ENCODE assay signal across 2 fruit fly cellular contexts in the genomic region with DNA sequence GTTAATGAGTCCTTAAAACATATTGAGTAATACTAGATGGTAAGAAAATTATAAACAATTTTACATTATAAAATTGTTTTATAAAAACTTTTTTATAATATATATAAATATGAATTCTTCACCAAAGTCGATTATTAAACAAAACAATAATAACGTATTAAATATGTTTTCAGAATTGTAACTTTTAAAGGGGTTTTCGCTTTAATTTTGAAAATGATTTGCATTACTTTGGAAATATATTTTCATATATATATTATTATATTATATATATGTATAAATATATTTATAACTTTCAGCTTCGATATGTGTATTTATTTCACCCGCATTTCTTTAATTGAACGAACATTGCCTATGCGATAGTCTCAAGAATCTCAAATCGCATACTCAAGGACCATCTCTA.
TF ChIP-seq lines count a peak whose summit lies in the region.

No protein-coding gene starts in this region.

TF ChIP-seq in whole organism, embryonic, 481 proteins besides CTCF, POLR2A, EP300 and RAD21 (continued from another document):
- no peak for TF ChIP-seq PHDP (tag; optimal IDR thresholded peaks at IDR 0.05; lab: Kevin White, UChicago)
- peak; percentile 1 for TF ChIP-seq CG2712 (tag; optimal IDR thresholded peaks at IDR 0.05; lab: Kevin White, UChicago)
- no peak for TF ChIP-seq B-H2 (GFP tag; optimal IDR thresholded peaks at IDR 0.05; lab: Kevin White, UChicago)
- no peak for TF ChIP-seq ken (GFP tag; IDR thresholded peaks at IDR 0.05; lab: Robert Waterston, UW)
- 0 out of 3 replicates have a peak, but pooled peaks have one; percentile 28 for TF ChIP-seq Doc3 (GFP tag; IDR thresholded peaks at IDR 0.05; lab: Robert Waterston, UW; ENCODE audit: partially characterized antibody)
- no peak for TF ChIP-seq CG12219 (GFP tag; optimal IDR thresholded peaks at IDR 0.05; lab: Kevin White, UChicago)
- TF ChIP-seq corto (GFP tag; optimal IDR thresholded peaks at IDR 0.05; lab: Kevin White, UChicago): no peak
- TF ChIP-seq bab2 (GFP tag; optimal IDR thresholded peaks at IDR 0.05; lab: Kevin White, UChicago): no peak
- TF ChIP-seq lola (GFP tag; optimal IDR thresholded peaks at IDR 0.05; lab: Kevin White, UChicago): peak in 1 of 3 experiments; percentile 44

TF ChIP-seq in whole organism, prepupa, 60 proteins besides CTCF, POLR2A, EP300 and RAD21 (continued from another document):
- TF ChIP-seq Hr4 (GFP tag; optimal IDR thresholded peaks at IDR 0.05; lab: Kevin White, UChicago): no peak
- TF ChIP-seq fd59A (GFP tag; optimal IDR thresholded peaks at IDR 0.05; lab: Kevin White, UChicago): no peak
- no peak for TF ChIP-seq CG6792 (GFP tag; optimal IDR thresholded peaks at IDR 0.05; lab: Kevin White, UChicago)
- TF ChIP-seq svp (GFP tag; lab: Kevin White, UChicago): peak; percentile 77
- TF ChIP-seq eg (GFP tag; IDR thresholded peaks at IDR 0.05; lab: Robert Waterston, UW): no peak
- TF ChIP-seq CG9139 (GFP tag; optimal IDR thresholded peaks at IDR 0.05; lab: Kevin White, UChicago): no peak
- no peak for TF ChIP-seq CG8632 (GFP tag; optimal IDR thresholded peaks at IDR 0.05; lab: Kevin White, UChicago)
- no peak for TF ChIP-seq Sox15 (GFP tag; optimal IDR thresholded peaks at IDR 0.05; lab: Kevin White, UChicago)
- no peak for TF ChIP-seq CG16779 (tag; optimal IDR thresholded peaks at IDR 0.05; lab: Kevin White, UChicago)
- TF ChIP-seq vri (GFP tag; optimal IDR thresholded peaks at IDR 0.05; lab: Kevin White, UChicago): no peak
- no peak for TF ChIP-seq Eip93F (GFP tag; optimal IDR thresholded peaks at IDR 0.05; lab: Kevin White, UChicago)
- peak; percentile 26 for TF ChIP-seq Met (GFP tag; optimal IDR thresholded peaks at IDR 0.05; lab: Kevin White, UChicago)
- TF ChIP-seq CG1621 (tag; optimal IDR thresholded peaks at IDR 0.05; lab: Kevin White, UChicago): no peak
- no peak for TF ChIP-seq CG3032 (tag; optimal IDR thresholded peaks at IDR 0.05; lab: Kevin White, UChicago)
- no peak for TF ChIP-seq CG6163 (GFP tag; IDR thresholded peaks at IDR 0.05; lab: Robert Waterston, UW)
- no peak for TF ChIP-seq CG7368 (GFP tag; optimal IDR thresholded peaks at IDR 0.05; lab: Kevin White, UChicago)
- peak; percentile 16 for TF ChIP-seq spab (GFP tag; optimal IDR thresholded peaks at IDR 0.05; lab: Kevin White, UChicago)
- no peak for TF ChIP-seq Blimp-1 (GFP tag; optimal IDR thresholded peaks at IDR 0.05; lab: Kevin White, UChicago)
- TF ChIP-seq Sox102F (GFP tag; optimal IDR thresholded peaks at IDR 0.05; lab: Kevin White, UChicago): no peak
- no peak for TF ChIP-seq CG11762 (GFP tag; optimal IDR thresholded peaks at IDR 0.05; lab: Kevin White, UChicago; ENCODE audit: insufficient read depth)
- no peak for TF ChIP-seq Sox14 (GFP tag; optimal IDR thresholded peaks at IDR 0.05; lab: Kevin White, UChicago)
- peak in 1 of 2 experiments; percentile 20 for TF ChIP-seq ss (GFP tag; optimal IDR thresholded peaks at IDR 0.05; lab: Kevin White, UChicago)
- TF ChIP-seq Ets96B (tag; optimal IDR thresholded peaks at IDR 0.05; lab: Kevin White, UChicago): no peak
- TF ChIP-seq pdm3 (GFP tag; optimal IDR thresholded peaks at IDR 0.05; lab: Kevin White, UChicago): no peak
- TF ChIP-seq CG10669 (GFP tag; optimal IDR thresholded peaks at IDR 0.05; lab: Kevin White, UChicago): peak; percentile 14
- no peak for TF ChIP-seq Hr39 (GFP tag; optimal IDR thresholded peaks at IDR 0.05; lab: Kevin White, UChicago)
- no peak for TF ChIP-seq fd85E (GFP tag; optimal IDR thresholded peaks at IDR 0.05; lab: Kevin White, UChicago)
- TF ChIP-seq Hr38 (GFP tag; optimal IDR thresholded peaks at IDR 0.05; lab: Kevin White, UChicago): no peak
- peak; percentile 25 for TF ChIP-seq CG34406 (GFP tag; optimal IDR thresholded peaks at IDR 0.05; lab: Kevin White, UChicago)
- no peak for TF ChIP-seq CG8119 (GFP tag; IDR thresholded peaks at IDR 0.05; lab: Robert Waterston, UW)
- no peak for TF ChIP-seq CG32006 (GFP tag; optimal IDR thresholded peaks at IDR 0.05; lab: Kevin White, UChicago)
- no peak for TF ChIP-seq Lpt (GFP tag; optimal IDR thresholded peaks at IDR 0.05; lab: Kevin White, UChicago)
- no peak for TF ChIP-seq CG6854 (GFP tag; optimal IDR thresholded peaks at IDR 0.05; lab: Kevin White, UChicago)
- TF ChIP-seq cyc (GFP tag; optimal IDR thresholded peaks at IDR 0.05; lab: Kevin White, UChicago): no peak
- no peak for TF ChIP-seq acj6 (GFP tag; optimal IDR thresholded peaks at IDR 0.05; lab: Kevin White, UChicago)
- no peak for TF ChIP-seq lz (GFP tag; optimal IDR thresholded peaks at IDR 0.05; lab: Kevin White, UChicago)
TF ChIP-seq in whole organism, prepupa: peak in this region for 11.
